Fruit fly (Drosophila melanogaster): Measurements from ENCODE around the gene Jon25Biii.
A peak's percentile ranks its signal among the peaks of the same experiment; 100 is the strongest.

The Jon25Biii gene

DNA sequence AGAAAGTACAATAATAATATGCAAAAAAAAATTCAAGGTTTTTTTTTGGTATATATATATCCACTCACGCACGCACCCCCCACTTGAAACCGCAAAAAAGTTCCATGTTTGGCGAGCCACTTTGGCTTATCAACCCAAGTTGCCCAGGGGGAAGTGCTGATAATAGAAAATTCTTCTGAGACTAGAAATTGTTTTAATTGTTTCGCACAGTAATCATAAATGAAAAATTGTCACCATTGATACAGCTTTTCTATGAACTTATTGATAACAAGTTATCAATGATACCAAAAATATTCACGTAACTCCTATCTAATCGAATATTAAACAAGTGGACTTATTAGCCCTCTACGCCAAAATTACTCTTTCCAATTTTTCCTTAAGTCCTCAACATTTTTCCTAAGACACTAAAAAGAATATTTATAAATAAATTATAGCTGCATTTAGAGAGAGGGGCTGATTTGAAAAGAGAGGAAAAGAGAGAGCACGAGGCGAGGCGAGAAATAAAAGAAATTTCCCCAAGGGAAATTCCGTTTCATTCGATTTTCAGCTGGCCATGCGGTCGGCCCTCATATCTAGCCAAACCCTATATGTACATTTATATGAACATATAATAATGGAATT lies 48.1 kb upstream of the Jon25Biii start:
- TF ChIP-seq CG11695 (GFP tag; IDR thresholded peaks at IDR 0.05) (no peak), CG1024 (GFP tag; IDR thresholded peaks at IDR 0.05) (no peak), btn (GFP tag; optimal IDR thresholded peaks at IDR 0.05) (no peak), unpg (GFP tag; optimal IDR thresholded peaks at IDR 0.05) (no peak), CG34376 (GFP tag; optimal IDR thresholded peaks at IDR 0.05) (no peak), mirr (GFP tag; optimal IDR thresholded peaks at IDR 0.05) (peak; percentile 47), CG12659 (GFP tag; optimal IDR thresholded peaks at IDR 0.05) (no peak), Lpt (GFP tag; optimal IDR thresholded peaks at IDR 0.05) (no peak), CG4424 (GFP tag; optimal IDR thresholded peaks at IDR 0.05) (no peak), tna (GFP tag; IDR thresholded peaks at IDR 0.05; ENCODE audit: partially characterized antibody) (no peak), CG7839 (tag; optimal IDR thresholded peaks at IDR 0.05) (no peak), Sox102F (GFP tag; optimal IDR thresholded peaks at IDR 0.05) (no peak), pzg (GFP tag; optimal IDR thresholded peaks at IDR 0.05) (no peak), CG8290 (GFP tag; optimal IDR thresholded peaks at IDR 0.05) (no peak), CG8290 (tag; optimal IDR thresholded peaks at IDR 0.05) (no peak), CG10209 (GFP tag; optimal IDR thresholded peaks at IDR 0.05) (no peak), ems (GFP tag; optimal IDR thresholded peaks at IDR 0.05) (no peak), D (optimal IDR thresholded peaks at IDR 0.05) (no peak), D (GFP tag; optimal IDR thresholded peaks at IDR 0.05) (no peak), dan (GFP tag; IDR thresholded peaks at IDR 0.05) (no peak), Neu2 (GFP tag; optimal IDR thresholded peaks at IDR 0.05; ENCODE audit: borderline replicate concordance) (no peak), gfzf (GFP tag; optimal IDR thresholded peaks at IDR 0.05) (no peak), CG3281 (GFP tag; optimal IDR thresholded peaks at IDR 0.05) (no peak), ERR (GFP tag; optimal IDR thresholded peaks at IDR 0.05) (no peak), Usf (GFP tag; optimal IDR thresholded peaks at IDR 0.05) (no peak), Jarid2 (GFP tag; optimal IDR thresholded peaks at IDR 0.05) (no peak), Dek (tag; optimal IDR thresholded peaks at IDR 0.05) (no peak), sd (tag; optimal IDR thresholded peaks at IDR 0.05) (peak; percentile 63), Mrtf (GFP tag; IDR thresholded peaks at IDR 0.05) (no peak), sr (GFP tag; IDR thresholded peaks at IDR 0.05) (no peak), CG3407 (GFP tag; optimal IDR thresholded peaks at IDR 0.05) (no peak), Trl (optimal IDR thresholded peaks at IDR 0.05) (peak; percentile 23 to 55), Trl (GFP tag; optimal IDR thresholded peaks at IDR 0.05) (no peak), jumu (GFP tag; optimal IDR thresholded peaks at IDR 0.05) (no peak), aop (GFP tag; IDR thresholded peaks at IDR 0.05) (no peak), zfh2 (GFP tag; optimal IDR thresholded peaks at IDR 0.05) (no peak), Pdp1 (GFP tag; optimal IDR thresholded peaks at IDR 0.05) (no peak), ac (GFP tag; optimal IDR thresholded peaks at IDR 0.05) (no peak), bsh (GFP tag; optimal IDR thresholded peaks at IDR 0.05) (no peak), CG12391 (tag; optimal IDR thresholded peaks at IDR 0.05) (no peak), Hr51 (GFP tag; optimal IDR thresholded peaks at IDR 0.05) (no peak), CG15269 (tag; optimal IDR thresholded peaks at IDR 0.05) (no peak), D19A (tag; optimal IDR thresholded peaks at IDR 0.05) (peak; percentile 86), Dll (GFP tag; IDR thresholded peaks at IDR 0.05; ENCODE audit: partially characterized antibody) (no peak), CG14050 (GFP tag; IDR thresholded peaks at IDR 0.05) (no peak), stwl (tag; optimal IDR thresholded peaks at IDR 0.05) (no peak), GATAe (GFP tag; conservative IDR thresholded peaks at IDR 0.05) (0 out of 2 replicates have a peak, but pooled peaks have one; percentile 29), Med (GFP tag) (no peak), gcm (GFP tag; optimal IDR thresholded peaks at IDR 0.05) (peak; percentile 46), CG3726 (GFP tag; IDR thresholded peaks at IDR 0.05) (no peak), CG8281 (tag; optimal IDR thresholded peaks at IDR 0.05) (no peak)
